Fruit fly (Drosophila melanogaster): ENCODE measurements around the gene CG15269.

The CG15269 gene

DNA sequence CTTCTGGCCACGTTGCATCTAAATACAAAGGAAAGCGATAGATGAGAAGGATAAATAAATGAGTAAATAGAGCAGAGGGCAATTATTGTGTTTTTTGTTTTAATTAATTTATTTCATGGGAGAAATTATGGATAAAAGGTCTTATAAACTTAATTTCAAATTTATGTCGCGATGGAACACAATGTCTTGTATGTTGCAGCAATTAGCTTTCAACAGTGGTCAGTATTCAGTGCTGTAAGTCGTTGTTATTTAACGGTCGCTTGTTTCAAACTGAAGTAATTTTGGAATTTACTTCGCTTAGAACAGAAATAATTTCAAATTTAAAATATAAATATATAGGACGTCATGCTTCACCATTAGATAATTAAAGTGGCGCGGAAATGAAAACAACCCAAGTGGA, 8.8 kb downstream of the CG15269 start (continued):
- TF ChIP-seq corto (GFP tag; optimal IDR thresholded peaks at IDR 0.05), result no peak
- TF ChIP-seq CG12659 (GFP tag; optimal IDR thresholded peaks at IDR 0.05), result no peak
- no peak for TF ChIP-seq Nf-YC (tag; optimal IDR thresholded peaks at IDR 0.05)
- TF ChIP-seq hbn (GFP tag; IDR thresholded peaks at IDR 0.05; ENCODE audit: partially characterized antibody), result no peak
- TF ChIP-seq jigr1 (GFP tag; IDR thresholded peaks at IDR 0.05), result no peak
- no peak for TF ChIP-seq CG10654 (GFP tag; optimal IDR thresholded peaks at IDR 0.05)
- no peak for TF ChIP-seq hb (GFP tag; IDR thresholded peaks at IDR 0.05; ENCODE audit: partially characterized antibody)
- TF ChIP-seq Lhr (GFP tag; optimal IDR thresholded peaks at IDR 0.05), result no peak
- no peak for TF ChIP-seq Eip74EF (GFP tag; optimal IDR thresholded peaks at IDR 0.05)
- no peak for TF ChIP-seq CG12769 (tag; optimal IDR thresholded peaks at IDR 0.05)
- no peak for TF ChIP-seq Lpt (GFP tag; optimal IDR thresholded peaks at IDR 0.05)
- TF ChIP-seq CG2199 (GFP tag; IDR thresholded peaks at IDR 0.05), result 0 out of 3 replicates have a peak, but pooled peaks have one; percentile 20
- no peak for TF ChIP-seq CG11504 (tag; optimal IDR thresholded peaks at IDR 0.05)
- no peak for TF ChIP-seq otp (GFP tag; IDR thresholded peaks at IDR 0.05)
- TF ChIP-seq stc (GFP tag; IDR thresholded peaks at IDR 0.05), result no peak
- TF ChIP-seq NFAT (GFP tag; IDR thresholded peaks at IDR 0.05), result no peak
- TF ChIP-seq dmrt99B (tag; optimal IDR thresholded peaks at IDR 0.05), result no peak
- TF ChIP-seq peb (GFP tag; IDR thresholded peaks at IDR 0.05), result no peak
- peak; percentile 37 for TF ChIP-seq pzg (GFP tag; optimal IDR thresholded peaks at IDR 0.05)
- no peak for TF ChIP-seq sima (GFP tag; optimal IDR thresholded peaks at IDR 0.05)
- no peak for TF ChIP-seq da (GFP tag; optimal IDR thresholded peaks at IDR 0.05)
- no peak for TF ChIP-seq pfk (GFP tag; optimal IDR thresholded peaks at IDR 0.05)
- no peak for TF ChIP-seq Oli (tag; optimal IDR thresholded peaks at IDR 0.05)
- TF ChIP-seq CG31224 (GFP tag; IDR thresholded peaks at IDR 0.05), result no peak
- no peak for TF ChIP-seq CG10565 (GFP tag; optimal IDR thresholded peaks at IDR 0.05)
- no peak for TF ChIP-seq maf-S (GFP tag; optimal IDR thresholded peaks at IDR 0.05)
- TF ChIP-seq sr (GFP tag; IDR thresholded peaks at IDR 0.05), result no peak
- TF ChIP-seq gro (GFP tag; optimal IDR thresholded peaks at IDR 0.05), result no peak
- TF ChIP-seq PHDP (tag; optimal IDR thresholded peaks at IDR 0.05), result no peak
- TF ChIP-seq phol (tag; optimal IDR thresholded peaks at IDR 0.05), result peak; percentile 11
- TF ChIP-seq dysf (GFP tag; IDR thresholded peaks at IDR 0.05), result 0 out of 3 replicates have a peak, but pooled peaks have one; percentile 36
- peak; percentile 0 for TF ChIP-seq CG4854 (GFP tag; optimal IDR thresholded peaks at IDR 0.05)
- TF ChIP-seq br (optimal IDR thresholded peaks at IDR 0.05), result no peak
- no peak for TF ChIP-seq Asciz (GFP tag; optimal IDR thresholded peaks at IDR 0.05)
- TF ChIP-seq ara (GFP tag; IDR thresholded peaks at IDR 0.05), result no peak
- TF ChIP-seq mld (GFP tag; IDR thresholded peaks at IDR 0.05; ENCODE audit: partially characterized antibody), result no peak
- no peak for TF ChIP-seq CG17186 (GFP tag; optimal IDR thresholded peaks at IDR 0.05)
- TF ChIP-seq org-1 (GFP tag; optimal IDR thresholded peaks at IDR 0.05), result no peak
- no peak for TF ChIP-seq fru (optimal IDR thresholded peaks at IDR 0.05)
- TF ChIP-seq CG2889 (GFP tag; IDR thresholded peaks at IDR 0.05), result no peak
- TF ChIP-seq oc (tag; optimal IDR thresholded peaks at IDR 0.05), result no peak
- no peak for TF ChIP-seq kay (GFP tag; optimal IDR thresholded peaks at IDR 0.05)
- peak; percentile 24 for TF ChIP-seq zen (tag; optimal IDR thresholded peaks at IDR 0.05)
- TF ChIP-seq her (GFP tag; optimal IDR thresholded peaks at IDR 0.05), result no peak
- no peak for TF ChIP-seq NK7.1 (GFP tag; optimal IDR thresholded peaks at IDR 0.05)
- no peak for TF ChIP-seq gcm2 (GFP tag; optimal IDR thresholded peaks at IDR 0.05)
- TF ChIP-seq D19A (tag; optimal IDR thresholded peaks at IDR 0.05), result no peak
- no peak for TF ChIP-seq Atf-2 (GFP tag; optimal IDR thresholded peaks at IDR 0.05)
- TF ChIP-seq CkIIα-i1 (GFP tag; IDR thresholded peaks at IDR 0.05), result no peak
- TF ChIP-seq fd96Cb (tag; optimal IDR thresholded peaks at IDR 0.05), result no peak
- peak; percentile 78 for TF ChIP-seq E2f2 (GFP tag; IDR thresholded peaks at IDR 0.05)
- no peak for TF ChIP-seq CG3407 (GFP tag; optimal IDR thresholded peaks at IDR 0.05)
